Worm (Caenorhabditis elegans): ENCODE measurements around the gene vit-1.

ce11 chrX:7752770-7753169 is 25.1 kb downstream of the vit-1 start, which contains the start of gene deg-1:
- TF ChIP-seq flt-1 (GFP tag; IDR thresholded peaks at IDR 0.05) (no peak), ceh-36 (tag; optimal IDR thresholded peaks at IDR 0.05) (no peak), ama-1 (optimal IDR thresholded peaks at IDR 0.05) (no peak), hmbx-1 (tag; optimal IDR thresholded peaks at IDR 0.05) (no peak), scrt-1 (GFP tag; IDR thresholded peaks at IDR 0.05) (no peak), hnd-1 (tag; optimal IDR thresholded peaks at IDR 0.05) (no peak), ceh-13 (GFP tag; optimal IDR thresholded peaks at IDR 0.05) (no peak), aly-1 (tag; optimal IDR thresholded peaks at IDR 0.05) (no peak), tbx-37 (GFP tag; conservative IDR thresholded peaks at IDR 0.05) (no peak), hmg-4 (GFP tag; optimal IDR thresholded peaks at IDR 0.05) (no peak), B0310.2 (tag; optimal IDR thresholded peaks at IDR 0.05) (no peak), sea-1 (GFP tag; conservative IDR thresholded peaks at IDR 0.05) (no peak), ets-7 (tag; optimal IDR thresholded peaks at IDR 0.05) (no peak)

Data from whole organism, early embryonic.